Fruit fly (Drosophila melanogaster): ENCODE measurements around the gene CG46339.

CG46339 gene

DNA sequence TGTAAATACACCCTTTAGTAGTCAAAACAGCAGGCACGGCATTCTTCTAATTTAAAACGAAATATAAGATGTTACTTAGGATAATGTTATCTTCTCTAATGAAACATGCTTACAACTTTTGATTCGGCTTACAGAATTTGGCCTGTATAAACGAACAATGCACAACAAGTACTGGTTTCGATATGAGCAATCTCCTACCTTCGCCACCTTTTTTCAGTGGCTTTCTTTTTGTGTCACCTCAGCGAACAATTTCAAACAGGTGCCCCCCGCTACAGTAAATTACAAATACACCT is 52.7 kb downstream of the CG46339 start (continued):
- no peak for TF ChIP-seq CG11902 (GFP tag; optimal IDR thresholded peaks at IDR 0.05)

DNA sequence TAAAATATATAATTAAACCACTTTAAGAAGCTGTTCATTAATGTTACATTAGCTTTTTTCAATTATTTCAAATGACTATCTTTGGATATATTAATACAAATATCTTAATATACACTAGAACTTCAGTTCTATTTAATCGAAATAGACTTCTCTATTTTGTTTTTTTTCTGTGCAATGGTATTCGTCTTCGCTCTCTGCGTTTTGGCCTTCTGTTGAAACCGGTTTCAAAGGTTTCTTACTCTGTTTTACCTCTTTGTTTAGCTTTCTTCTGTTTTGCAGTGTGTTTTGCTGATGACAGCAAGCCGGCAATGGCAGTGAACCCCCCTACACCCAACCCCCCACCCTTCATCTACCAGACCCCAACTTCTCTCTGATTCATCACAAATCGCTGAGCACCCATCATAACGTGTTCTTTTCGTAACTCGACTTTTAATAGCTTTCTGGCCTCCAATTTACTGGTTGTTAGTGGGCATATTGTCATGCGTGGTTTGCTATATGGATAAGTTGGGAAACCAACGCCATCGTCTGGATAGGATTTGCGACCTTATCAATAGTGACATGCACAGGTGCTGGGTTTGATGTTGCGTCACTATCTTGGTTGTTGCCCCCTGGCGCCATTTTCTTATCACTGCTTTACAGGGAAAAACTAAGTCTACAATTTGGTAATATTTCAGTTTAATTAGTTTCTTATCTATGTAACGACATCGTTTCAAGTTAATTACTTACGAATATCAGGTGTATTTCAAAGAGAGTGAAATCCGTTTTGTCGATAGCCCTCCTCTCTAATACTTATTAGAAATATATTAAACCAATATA is 53.5 kb downstream of the CG46339 start:
- peak; percentile 1 for TF ChIP-seq CG34406 (GFP tag; optimal IDR thresholded peaks at IDR 0.05)
- peak; percentile 75 for TF ChIP-seq CG8119 (GFP tag; IDR thresholded peaks at IDR 0.05)
- no peak for TF ChIP-seq net (GFP tag; optimal IDR thresholded peaks at IDR 0.05)
- peak; percentile 30 for TF ChIP-seq CG6276 (GFP tag; optimal IDR thresholded peaks at IDR 0.05)
- peak; percentile 36 for TF ChIP-seq vri (GFP tag; optimal IDR thresholded peaks at IDR 0.05)
- peak; percentile 37 for TF ChIP-seq esn (GFP tag; optimal IDR thresholded peaks at IDR 0.05)
- TF ChIP-seq CG10669 (GFP tag; optimal IDR thresholded peaks at IDR 0.05) = no peak
- no peak for TF ChIP-seq achi (GFP tag; optimal IDR thresholded peaks at IDR 0.05)
- peak; percentile 83 for TF ChIP-seq Eip78C (GFP tag)
- peak; percentile 38 for TF ChIP-seq fkh (GFP tag; optimal IDR thresholded peaks at IDR 0.05)
- TF ChIP-seq CG31627 (GFP tag; optimal IDR thresholded peaks at IDR 0.05) = no peak
- peak; percentile 3 for TF ChIP-seq CG8319 (GFP tag; optimal IDR thresholded peaks at IDR 0.05)
- TF ChIP-seq CG8632 (GFP tag; optimal IDR thresholded peaks at IDR 0.05) = peak; percentile 28
- peak; percentile 28 for TF ChIP-seq svp (GFP tag)
- TF ChIP-seq CG10631 (GFP tag; optimal IDR thresholded peaks at IDR 0.05) = peak; percentile 27
- TF ChIP-seq ss (GFP tag; optimal IDR thresholded peaks at IDR 0.05) = peak in 1 of 2 experiments; percentile 10
- peak; percentile 65; the same call in 2 of the 3 replicates for TF ChIP-seq CG6163 (GFP tag; IDR thresholded peaks at IDR 0.05)
- peak; percentile 61; the same call in 1 of the 2 replicates for TF ChIP-seq CG15336 (GFP tag; IDR thresholded peaks at IDR 0.05)

DNA sequence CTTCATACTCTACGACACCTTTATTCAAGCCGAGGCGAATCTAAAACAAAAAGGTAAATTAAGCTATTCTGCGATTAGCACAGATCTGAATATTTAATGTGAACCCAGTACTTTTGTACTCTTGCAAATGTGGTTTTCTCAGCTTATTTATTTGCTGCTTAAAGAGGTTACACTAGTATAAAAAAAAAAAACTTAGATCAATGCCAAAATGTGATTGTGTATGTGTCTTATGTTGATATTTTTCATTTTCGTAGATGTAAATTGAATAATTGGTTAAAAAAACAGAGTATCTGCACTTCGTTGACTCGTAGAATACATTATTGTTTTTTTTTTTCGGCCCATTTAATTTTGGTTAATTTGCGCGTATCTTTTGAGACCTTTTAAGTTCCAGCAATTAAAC is 54.2 kb downstream of the CG46339 start:
- TF ChIP-seq CG6163 (GFP tag; IDR thresholded peaks at IDR 0.05) = no peak

DNA sequence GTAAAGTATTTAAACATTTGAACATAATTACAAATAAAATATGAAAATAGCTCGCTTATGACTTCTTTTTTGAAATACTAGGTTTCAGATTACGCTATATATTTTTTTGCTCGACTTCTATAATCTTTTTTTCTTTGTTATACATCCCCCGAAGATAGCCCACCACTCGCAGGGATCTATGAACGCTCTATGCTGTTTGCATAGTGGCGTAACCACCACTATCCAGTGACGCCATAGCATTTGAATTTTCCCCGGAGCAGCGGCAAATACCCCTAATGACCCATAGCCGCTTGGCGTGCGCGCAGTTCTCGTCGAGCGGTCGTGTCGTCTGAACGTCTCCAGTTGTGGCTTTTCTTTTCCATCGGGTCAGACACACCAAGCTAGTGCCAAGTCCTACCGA is 62.7 kb downstream of the CG46339 start, which contains the start of the genes CG14253 and CG46313:
TSS of gene CG14253 (plus strand) at position 301 of the 400 bp plus-strand sequence.
TSS of gene CG46313 (plus strand) at position 301 of the 400 bp plus-strand sequence.
- TF ChIP-seq ss (GFP tag; optimal IDR thresholded peaks at IDR 0.05) = no peak
- no peak for TF ChIP-seq CG31627 (GFP tag; optimal IDR thresholded peaks at IDR 0.05)
- no peak for TF ChIP-seq CG11762 (GFP tag; optimal IDR thresholded peaks at IDR 0.05; ENCODE audit: insufficient read depth)
- no peak for TF ChIP-seq fd85E (GFP tag; optimal IDR thresholded peaks at IDR 0.05)
- no peak for TF ChIP-seq fd59A (GFP tag; optimal IDR thresholded peaks at IDR 0.05)
- TF ChIP-seq Smox (GFP tag; optimal IDR thresholded peaks at IDR 0.05) = no peak
- TF ChIP-seq CG10669 (GFP tag; optimal IDR thresholded peaks at IDR 0.05) = no peak
- TF ChIP-seq Eip78C (GFP tag) = no peak
- no peak for TF ChIP-seq Ets21C (GFP tag; optimal IDR thresholded peaks at IDR 0.05)
- TF ChIP-seq fkh (GFP tag; optimal IDR thresholded peaks at IDR 0.05) = no peak
- TF ChIP-seq CG6276 (GFP tag; optimal IDR thresholded peaks at IDR 0.05) = no peak

DNA sequence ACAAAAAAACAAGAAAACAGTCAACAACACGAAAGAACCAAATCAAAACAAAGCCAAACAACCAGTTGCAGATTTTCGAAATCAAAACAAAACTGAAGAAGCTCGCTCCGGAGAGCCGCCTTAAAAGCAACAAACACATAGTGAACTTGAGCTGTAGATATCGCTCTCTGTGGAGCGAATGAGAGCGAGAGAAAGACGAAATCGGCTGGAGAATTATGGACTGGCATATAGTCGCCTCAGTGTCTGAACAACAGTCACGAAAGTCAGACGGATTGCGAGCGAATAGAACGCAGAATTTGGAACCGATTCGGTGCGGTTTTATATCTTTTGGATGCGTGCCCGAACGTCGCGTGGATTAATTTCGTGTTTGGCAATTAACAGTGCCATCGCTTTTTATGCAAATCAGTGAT is 64.7 kb downstream of the CG46339 start:
- no peak for TF ChIP-seq vri (GFP tag; optimal IDR thresholded peaks at IDR 0.05)
- TF ChIP-seq CG7368 (GFP tag; optimal IDR thresholded peaks at IDR 0.05) = no peak
- TF ChIP-seq Eip78C (GFP tag) = no peak
- no peak for TF ChIP-seq CG16779 (tag; optimal IDR thresholded peaks at IDR 0.05)
- peak; percentile 62; the same call in 2 of the 3 replicates for TF ChIP-seq eg (GFP tag; IDR thresholded peaks at IDR 0.05)
- TF ChIP-seq CG31627 (GFP tag; optimal IDR thresholded peaks at IDR 0.05) = no peak
- no peak for TF ChIP-seq Met (GFP tag; optimal IDR thresholded peaks at IDR 0.05)
- TF ChIP-seq Hr4 (GFP tag; optimal IDR thresholded peaks at IDR 0.05) = no peak
- TF ChIP-seq esn (GFP tag; optimal IDR thresholded peaks at IDR 0.05) = peak; percentile 13
- TF ChIP-seq fd85E (GFP tag; optimal IDR thresholded peaks at IDR 0.05) = no peak
- no peak for TF ChIP-seq Gug (GFP tag; IDR thresholded peaks at IDR 0.05)
- no peak for TF ChIP-seq CG32006 (GFP tag; optimal IDR thresholded peaks at IDR 0.05)
- peak; percentile 58 for TF ChIP-seq CG6854 (GFP tag; optimal IDR thresholded peaks at IDR 0.05)
- TF ChIP-seq lz (GFP tag; optimal IDR thresholded peaks at IDR 0.05) = no peak
- TF ChIP-seq CG10669 (GFP tag; optimal IDR thresholded peaks at IDR 0.05) = no peak
- no peak for TF ChIP-seq CG3032 (tag; optimal IDR thresholded peaks at IDR 0.05)
- no peak for TF ChIP-seq dsx (GFP tag; optimal IDR thresholded peaks at IDR 0.05; ENCODE audit: poor library complexity, severe bottlenecking)
- TF ChIP-seq spab (GFP tag; optimal IDR thresholded peaks at IDR 0.05) = no peak
- no peak for TF ChIP-seq CG8632 (GFP tag; optimal IDR thresholded peaks at IDR 0.05)
- no peak for TF ChIP-seq fd59A (GFP tag; optimal IDR thresholded peaks at IDR 0.05)
- TF ChIP-seq CG1621 (tag; optimal IDR thresholded peaks at IDR 0.05) = no peak
- TF ChIP-seq Ets96B (tag; optimal IDR thresholded peaks at IDR 0.05) = no peak
- no peak for TF ChIP-seq achi (GFP tag; optimal IDR thresholded peaks at IDR 0.05)
- no peak for TF ChIP-seq CG6163 (GFP tag; IDR thresholded peaks at IDR 0.05)
- TF ChIP-seq Smox (GFP tag; optimal IDR thresholded peaks at IDR 0.05) = no peak
- no peak for TF ChIP-seq CG6808 (GFP tag; optimal IDR thresholded peaks at IDR 0.05)
- TF ChIP-seq ss (GFP tag; optimal IDR thresholded peaks at IDR 0.05) = peak in 1 of 2 experiments; percentile 72
- no peak for TF ChIP-seq Sox102F (GFP tag; optimal IDR thresholded peaks at IDR 0.05)
